Worm (Caenorhabditis elegans): ENCODE data around the gene gip-1.

gip-1 gene

DNA sequence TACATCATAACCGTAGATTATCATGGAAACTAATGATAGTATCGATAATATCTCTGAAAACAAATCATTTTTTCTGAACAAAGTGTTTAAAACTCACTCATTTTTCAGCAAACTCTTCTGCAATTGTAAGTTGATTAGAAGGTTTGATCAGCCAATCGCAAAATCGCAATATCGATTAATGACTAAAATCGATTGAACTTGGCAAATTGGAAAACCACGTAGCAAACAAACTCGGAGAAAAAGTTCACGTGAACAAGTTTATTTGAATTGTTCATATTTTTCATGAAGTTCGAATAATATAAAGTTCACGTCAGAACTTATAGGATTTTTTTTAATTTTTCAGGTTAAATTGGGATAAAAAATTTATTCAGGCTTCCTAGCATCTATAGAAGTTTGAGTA is 24.5 kb downstream of the gip-1 start, which contains the start of gene H04J21.1:
Gene H04J21.1 (minus strand): TSS at position 101 of the 400 bp plus-strand sequence.
- TF ChIP-seq pqm-1 (tag; optimal IDR thresholded peaks at IDR 0.05) = no peak
- no peak for TF ChIP-seq zag-1 (tag; optimal IDR thresholded peaks at IDR 0.05)
- no peak for TF ChIP-seq mdl-1 (tag; optimal IDR thresholded peaks at IDR 0.05)
- no peak for TF ChIP-seq nfya-1 (tag; optimal IDR thresholded peaks at IDR 0.05; ENCODE audit: insufficient read depth)
- no peak for TF ChIP-seq ceh-9 (tag; optimal IDR thresholded peaks at IDR 0.05)
- TF ChIP-seq lsy-12 (tag; optimal IDR thresholded peaks at IDR 0.05) = no peak
- TF ChIP-seq mml-1 (tag; optimal IDR thresholded peaks at IDR 0.05) = no peak
- no peak for TF ChIP-seq lin-15B (tag; optimal IDR thresholded peaks at IDR 0.05)
- TF ChIP-seq eor-1 (tag; optimal IDR thresholded peaks at IDR 0.05) = no peak
- no peak for TF ChIP-seq ama-1 (optimal IDR thresholded peaks at IDR 0.05)

DNA sequence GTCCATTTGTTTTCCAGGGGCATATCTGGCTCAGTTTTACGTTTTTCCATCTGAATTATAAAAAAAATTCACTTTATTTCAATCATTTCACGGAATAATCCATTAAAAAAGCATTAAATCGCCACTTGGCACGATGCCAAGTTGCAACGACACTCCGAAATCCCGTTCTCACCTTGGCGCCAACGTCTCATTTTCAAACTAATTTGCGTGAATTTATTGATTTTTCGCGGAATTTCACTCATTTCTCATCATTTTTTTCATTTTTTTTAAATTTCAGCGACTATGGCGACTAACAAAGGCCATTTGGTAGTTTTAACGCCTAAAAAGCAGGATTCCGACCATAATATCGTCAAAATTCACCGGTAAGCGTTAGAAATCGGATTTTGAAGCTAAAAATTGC is 28.5 kb downstream of the gip-1 start, which contains the start of gene H14E04.2:
Gene H14E04.2 (plus strand): TSS at position 276 of the 400 bp plus-strand sequence.
- no peak for TF ChIP-seq unc-39 (tag; optimal IDR thresholded peaks at IDR 0.05)
- no peak for TF ChIP-seq elt-2 (tag; optimal IDR thresholded peaks at IDR 0.05)
- no peak for TF ChIP-seq mml-1 (tag; optimal IDR thresholded peaks at IDR 0.05)
- TF ChIP-seq fkh-10 (GFP tag; optimal IDR thresholded peaks at IDR 0.05) = no peak
- TF ChIP-seq ceh-16 (tag; optimal IDR thresholded peaks at IDR 0.05) = no peak
- peak; percentile 44 for TF ChIP-seq snpc-4 (tag; optimal IDR thresholded peaks at IDR 0.05)
- TF ChIP-seq pha-4 (tag; optimal IDR thresholded peaks at IDR 0.05) = peak; percentile 85
- no peak for TF ChIP-seq nhr-77 (tag; optimal IDR thresholded peaks at IDR 0.05)
- no peak for TF ChIP-seq ceh-9 (tag; optimal IDR thresholded peaks at IDR 0.05)
- no peak for TF ChIP-seq ztf-11 (tag; optimal IDR thresholded peaks at IDR 0.05)
- TF ChIP-seq nhr-23 (tag; optimal IDR thresholded peaks at IDR 0.05) = peak; percentile 88
- TF ChIP-seq fos-1 (tag; optimal IDR thresholded peaks at IDR 0.05) = no peak
- TF ChIP-seq eor-1 (tag; optimal IDR thresholded peaks at IDR 0.05) = no peak
- peak; percentile 85 for TF ChIP-seq ceh-28 (tag; optimal IDR thresholded peaks at IDR 0.05)
- TF ChIP-seq nhr-11 (tag; optimal IDR thresholded peaks at IDR 0.05) = peak; percentile 4
- no peak for TF ChIP-seq tbx-2 (tag; optimal IDR thresholded peaks at IDR 0.05)
- no peak for TF ChIP-seq lsy-12 (tag; optimal IDR thresholded peaks at IDR 0.05)
- no peak for TF ChIP-seq fkh-2 (tag; optimal IDR thresholded peaks at IDR 0.05)
- TF ChIP-seq nhr-43 (tag; optimal IDR thresholded peaks at IDR 0.05; ENCODE audit: poor library complexity, severe bottlenecking) = no peak
- no peak for TF ChIP-seq nhr-28 (tag; optimal IDR thresholded peaks at IDR 0.05)
- no peak for TF ChIP-seq sea-2 (GFP tag; optimal IDR thresholded peaks at IDR 0.05)
- TF ChIP-seq pqm-1 (tag; optimal IDR thresholded peaks at IDR 0.05) = peak; percentile 17
- peak; percentile 31 for TF ChIP-seq skn-1 (tag; optimal IDR thresholded peaks at IDR 0.05)
- TF ChIP-seq nhr-25 (tag; optimal IDR thresholded peaks at IDR 0.05) = peak; percentile 78
- TF ChIP-seq egl-5 (tag; optimal IDR thresholded peaks at IDR 0.05) = peak; percentile 28
- TF ChIP-seq lin-15B (tag; optimal IDR thresholded peaks at IDR 0.05) = peak; percentile 81
- TF ChIP-seq nhr-237 (tag; optimal IDR thresholded peaks at IDR 0.05) = no peak
- no peak for TF ChIP-seq ztf-4 (tag; optimal IDR thresholded peaks at IDR 0.05)
- peak; percentile 37 for TF ChIP-seq lin-39 (tag; optimal IDR thresholded peaks at IDR 0.05)
- TF ChIP-seq R02D3.7 (tag; optimal IDR thresholded peaks at IDR 0.05) = peak; percentile 41
- TF ChIP-seq jun-1 (tag; optimal IDR thresholded peaks at IDR 0.05) = peak; percentile 24
- no peak for TF ChIP-seq egl-27 (tag; optimal IDR thresholded peaks at IDR 0.05)
- TF ChIP-seq elt-3 (tag; optimal IDR thresholded peaks at IDR 0.05) = no peak
- peak; percentile 14 for TF ChIP-seq hmg-11 (tag; optimal IDR thresholded peaks at IDR 0.05)
- TF ChIP-seq nhr-76 (tag; optimal IDR thresholded peaks at IDR 0.05) = no peak
- TF ChIP-seq zag-1 (tag; optimal IDR thresholded peaks at IDR 0.05) = no peak
- TF ChIP-seq aly-2 (tag; optimal IDR thresholded peaks at IDR 0.05) = no peak
- peak; percentile 11 for TF ChIP-seq ceh-82 (tag; optimal IDR thresholded peaks at IDR 0.05)
- no peak for TF ChIP-seq mdl-1 (tag; optimal IDR thresholded peaks at IDR 0.05)
- peak; percentile 80 for TF ChIP-seq nfya-1 (tag; optimal IDR thresholded peaks at IDR 0.05; ENCODE audit: insufficient read depth)
- no peak for TF ChIP-seq nhr-67 (tag; optimal IDR thresholded peaks at IDR 0.05)
- TF ChIP-seq ZK546.5 (tag; optimal IDR thresholded peaks at IDR 0.05) = no peak
- TF ChIP-seq daf-12 (tag; optimal IDR thresholded peaks at IDR 0.05) = no peak

Measured in whole organism, L3 larva.